Fruit fly (Drosophila melanogaster): ENCODE measurements around the gene Jhbp2.

DNA sequence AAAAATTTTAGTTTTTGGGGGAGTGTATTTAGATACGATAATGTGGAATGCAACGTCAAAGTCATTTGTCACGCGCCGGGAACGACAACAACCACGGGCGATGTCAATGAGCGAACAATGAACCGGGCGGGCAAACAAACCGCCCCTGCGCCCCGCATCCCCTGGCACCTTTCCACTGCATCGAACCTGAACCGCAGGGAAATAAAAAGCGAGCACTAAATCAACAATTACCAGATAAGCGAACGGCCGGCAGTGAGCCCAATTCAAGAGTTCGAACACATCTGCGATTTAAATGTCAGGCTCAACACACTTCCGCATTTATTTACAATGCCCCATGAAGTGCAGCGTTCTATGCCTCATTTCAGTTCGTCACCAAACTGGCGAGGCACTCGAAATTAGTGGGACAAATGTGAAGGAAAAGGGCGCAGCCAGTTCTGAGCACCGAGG, 35.4 kb upstream of the Jhbp2 start:
- TF ChIP-seq usp (GFP tag; optimal IDR thresholded peaks at IDR 0.05): no peak
- no peak for TF ChIP-seq psq (optimal IDR thresholded peaks at IDR 0.05)
- no peak for TF ChIP-seq Dll (optimal IDR thresholded peaks at IDR 0.05)
- no peak for TF ChIP-seq pan (optimal IDR thresholded peaks at IDR 0.05)
- no peak for TF ChIP-seq CG8478 (optimal IDR thresholded peaks at IDR 0.05)
- peak; percentile 78 to 81 for TF ChIP-seq EcR (GFP tag; optimal IDR thresholded peaks at IDR 0.05)

All from whole organism.